Worm (Caenorhabditis elegans): ENCODE data around the gene C05C8.8.

Gene C05C8.8

ce11 chrV:7275491-7275890 is 20.5 kb upstream of the C05C8.8 start, which contains the start of gene C13A2.5:
C13A2.5 (plus strand) TSS chrV:7275791.
- TF ChIP-seq ceh-32 (tag; optimal IDR thresholded peaks at IDR 0.05; ENCODE audit: poor library complexity) = no peak
- no peak for TF ChIP-seq lim-7 (GFP tag; IDR thresholded peaks at IDR 0.05)
- no peak for TF ChIP-seq lin-13 (GFP tag; optimal IDR thresholded peaks at IDR 0.05)

- TF ChIP-seq lin-39 (tag; optimal IDR thresholded peaks at IDR 0.05) (no peak), lir-3 (tag; optimal IDR thresholded peaks at IDR 0.05) (no peak), mep-1 (tag; optimal IDR thresholded peaks at IDR 0.05) (no peak), mdt-29 (GFP tag; IDR thresholded peaks at IDR 0.05) (no peak), hmg-1.1 (GFP tag; IDR thresholded peaks at IDR 0.05) (no peak), ceh-32 (tag; optimal IDR thresholded peaks at IDR 0.05; ENCODE audit: poor library complexity) (no peak), egl-27 (tag; optimal IDR thresholded peaks at IDR 0.05) (no peak)
These were observed 20.0 kb upstream of the C05C8.8 start, which contains the start of gene C13A2.10 for ce11 chrV:7274992-7275391. C13A2.10 (minus strand) TSS chrV:7275092.

- TF ChIP-seq mxl-2 (GFP tag; conservative IDR thresholded peaks at IDR 0.05) (no peak), rbr-2 (tag; optimal IDR thresholded peaks at IDR 0.05) (no peak), duxl-1 (tag; optimal IDR thresholded peaks at IDR 0.05; ENCODE audit: poor library complexity) (no peak), daf-19 (GFP tag; conservative IDR thresholded peaks at IDR 0.05) (no peak), cey-2 (tag; optimal IDR thresholded peaks at IDR 0.05; ENCODE audit: borderline replicate concordance, insufficient read depth) (no peak), pqm-1 (tag; optimal IDR thresholded peaks at IDR 0.05) (no peak), R02D3.7 (tag; optimal IDR thresholded peaks at IDR 0.05) (no peak), Y75B8A.6 (GFP tag; IDR thresholded peaks at IDR 0.05) (no peak), mes-2 (tag; optimal IDR thresholded peaks at IDR 0.05; ENCODE audit: poor library complexity, severe bottlenecking) (no peak), F44E2.7 (GFP tag; IDR thresholded peaks at IDR 0.05) (no peak)
These were observed 14.4 kb upstream of the C05C8.8 start, which contains the start of gene C13A2.6 for ce11 chrV:7269399-7269798. C13A2.6 (plus strand) TSS chrV:7269699.

ce11 chrV:7266021-7266420 is 11.0 kb upstream of the C05C8.8 start, which contains the start of gene C13A2.7:
C13A2.7 (plus strand) TSS chrV:7266321.
- no peak for TF ChIP-seq ZK337.2 (GFP tag; IDR thresholded peaks at IDR 0.05)
- no peak for TF ChIP-seq unc-62 (GFP tag; optimal IDR thresholded peaks at IDR 0.05 in 1 of 2)
- no peak for TF ChIP-seq unc-62 (tag; optimal IDR thresholded peaks at IDR 0.05)
- TF ChIP-seq snpc-4 (tag; optimal IDR thresholded peaks at IDR 0.05) = no peak
- no peak for TF ChIP-seq nhr-41 (GFP tag; IDR thresholded peaks at IDR 0.05)
- TF ChIP-seq nhr-11 (tag; optimal IDR thresholded peaks at IDR 0.05) = no peak
- no peak for TF ChIP-seq daf-19 (GFP tag; conservative IDR thresholded peaks at IDR 0.05)
- no peak for TF ChIP-seq saeg-2 (GFP tag; IDR thresholded peaks at IDR 0.05)
- no peak for TF ChIP-seq ZK546.5 (tag; optimal IDR thresholded peaks at IDR 0.05)
- no peak for TF ChIP-seq mdt-29 (GFP tag; IDR thresholded peaks at IDR 0.05)
- TF ChIP-seq madf-5 (GFP tag; IDR thresholded peaks at IDR 0.05) = no peak
- TF ChIP-seq ceh-44 (GFP tag; IDR thresholded peaks at IDR 0.05) = no peak
- no peak for TF ChIP-seq ztf-7 (tag; optimal IDR thresholded peaks at IDR 0.05)
- no peak for TF ChIP-seq lim-7 (GFP tag; IDR thresholded peaks at IDR 0.05)

ce11 chrV:7264042-7264441 is 9.0 kb upstream of the C05C8.8 start, which contains the start of gene C13A2.9:
C13A2.9 (minus strand) TSS chrV:7264142.
- TF ChIP-seq Y48G9A.11 (GFP tag; IDR thresholded peaks at IDR 0.05) (no peak), lsy-2 (tag; optimal IDR thresholded peaks at IDR 0.05) (no peak), php-3 (GFP tag; IDR thresholded peaks at IDR 0.05) (no peak), F10B5.3 (tag; optimal IDR thresholded peaks at IDR 0.05) (no peak), aha-1 (tag) (no peak), hmg-1.1 (GFP tag; IDR thresholded peaks at IDR 0.05) (no peak), zfp-3 (GFP tag; conservative IDR thresholded peaks at IDR 0.05) (no peak)
